Fruit fly (Drosophila melanogaster) whole organism, embryonic: ENCODE data around the gene CG31230.
A peak's percentile ranks its signal among the peaks of the same experiment; 100 is the strongest.

ENCODE experiments used
- Awh ChIP-seq: fragments of 200-800 bp; sonication (Bioruptor generic); IDR thresholded peaks from 2 replicates; pipeline ENCODE4, ENCODE4 v1.3.6; 2022; ENCODE audit warnings: missing biosample characterization, missing genetic modification characterization
- B-H2 ChIP-seq: fragments of 200-800 bp; sonication (Bioruptor generic); optimal IDR thresholded peaks from 2 replicates; lab custom pipeline; 2018; ENCODE audit warnings: missing biosample characterization, mild to moderate bottlenecking, missing genetic modification characterization
- CG1024 ChIP-seq: fragments of 200-800 bp; sonication (Bioruptor generic); IDR thresholded peaks from 2 replicates; pipeline ENCODE4 v1.3.6; 2022; ENCODE audit warnings: missing biosample characterization, missing genetic modification characterization
- CG12744 ChIP-seq: fragments of 200-800 bp; sonication (Bioruptor generic); optimal IDR thresholded peaks from 2 replicates; lab custom pipeline; 2016; ENCODE audit warnings: missing biosample characterization, missing genetic modification characterization
- CG13624 ChIP-seq: fragments of 200-800 bp; sonication (Bioruptor generic); optimal IDR thresholded peaks from 2 replicates; lab custom pipeline; 2016; ENCODE audit warnings: missing biosample characterization, missing genetic modification characterization
- CG14050 ChIP-seq: fragments of 200-800 bp; sonication (Bioruptor generic); IDR thresholded peaks from 3 replicates; pipeline ENCODE4 v1.3.6; 2022; ENCODE audit warnings: missing biosample characterization, missing genetic modification characterization
- CG14860 ChIP-seq: fragments of 200-800 bp; sonication (Bioruptor generic); IDR thresholded peaks from 3 replicates; pipeline ENCODE4 v1.3.6; 2022; ENCODE audit warnings: missing biosample characterization, missing genetic modification characterization; ENCODE audit not compliant: partially characterized antibody
- CG17385 ChIP-seq: fragments of 200-800 bp; sonication (Bioruptor generic); optimal IDR thresholded peaks from 3 replicates; lab custom pipeline; 2018; ENCODE audit warnings: missing biosample characterization, mild to moderate bottlenecking, missing genetic modification characterization
- CG17568 ChIP-seq: fragments of 200-800 bp; sonication (Bioruptor generic); optimal IDR thresholded peaks from 2 replicates; lab custom pipeline; 2018; ENCODE audit warnings: missing biosample characterization, mild to moderate bottlenecking, missing genetic modification characterization, moderate library complexity
- CG1792 ChIP-seq: fragments of 200-800 bp; sonication (Bioruptor generic); optimal IDR thresholded peaks from 2 replicates; lab custom pipeline; 2016; ENCODE audit warnings: missing biosample characterization, missing genetic modification characterization
- CG18476 ChIP-seq: fragments of 200-800 bp; sonication (Bioruptor generic); optimal IDR thresholded peaks from 2 replicates; lab custom pipeline; 2016; ENCODE audit warnings: missing biosample characterization, mild to moderate bottlenecking, missing genetic modification characterization
- CG18599 ChIP-seq: fragments of 200-800 bp; sonication (Bioruptor generic); optimal IDR thresholded peaks from 3 replicates; lab custom pipeline; 2017; ENCODE audit warnings: missing biosample characterization, missing genetic modification characterization, mild to moderate bottlenecking, moderate library complexity, missing genetic modification reagents
- CG2202 ChIP-seq: fragments of 200-800 bp; sonication (Bioruptor generic); optimal IDR thresholded peaks from 2 replicates; lab custom pipeline; 2018; ENCODE audit warnings: missing biosample characterization, mild to moderate bottlenecking, missing genetic modification characterization
- CG31365 ChIP-seq: fragments of 200-800 bp; sonication (Bioruptor generic); optimal IDR thresholded peaks from 2 replicates; lab custom pipeline; 2018; ENCODE audit warnings: missing biosample characterization, mild to moderate bottlenecking, missing genetic modification characterization
- CG32532 ChIP-seq: fragments of 200-800 bp; sonication (Bioruptor generic); IDR thresholded peaks from 2 replicates; pipeline ENCODE4 v1.3.6; 2022; ENCODE audit warnings: missing biosample characterization, missing genetic modification characterization
- CG34376 ChIP-seq: fragments of 200-800 bp; sonication (Bioruptor generic); optimal IDR thresholded peaks from 2 replicates; lab custom pipeline; 2018; ENCODE audit warnings: missing biosample characterization, mild to moderate bottlenecking, missing genetic modification characterization
- CG6254 ChIP-seq: fragments of 200-800 bp; sonication (Bioruptor generic); optimal IDR thresholded peaks from 3 replicates; lab custom pipeline; 2017; ENCODE audit warnings: mild to moderate bottlenecking, missing biosample characterization, missing genetic modification reagents, missing genetic modification characterization
- CG6689 ChIP-seq: fragments of 200-800 bp; sonication (Bioruptor generic); IDR thresholded peaks from 2 replicates; pipeline ENCODE4 v1.3.6; 2022; ENCODE audit warnings: missing biosample characterization, missing genetic modification characterization
- CG9817 ChIP-seq: fragments of 200-800 bp; sonication (Bioruptor generic); optimal IDR thresholded peaks from 2 replicates; lab custom pipeline; 2018; ENCODE audit warnings: missing biosample characterization, mild to moderate bottlenecking, missing genetic modification characterization, moderate library complexity
- CG9876 ChIP-seq: fragments of 200-800 bp; sonication (Bioruptor generic); optimal IDR thresholded peaks from 2 replicates; lab custom pipeline; 2016; ENCODE audit warnings: missing biosample characterization, missing genetic modification characterization
- Doc3 ChIP-seq: fragments of 200-800 bp; sonication (Bioruptor generic); IDR thresholded peaks from 3 replicates; pipeline ENCODE4 v1.3.6; 2022; ENCODE audit warnings: missing biosample characterization, missing genetic modification characterization; ENCODE audit not compliant: partially characterized antibody
- Med ChIP-seq: fragments of 200-800 bp; sonication (Bioruptor generic); peaks from one replicate; lab custom pipeline; 2016; ENCODE audit warnings: missing biosample characterization, missing genetic modification characterization, mild to moderate bottlenecking, inconsistent platforms, moderate library complexity
- NC2β ChIP-seq: fragments of 200-800 bp; sonication (Bioruptor generic); optimal IDR thresholded peaks from 2 replicates; lab custom pipeline; 2016; ENCODE audit warnings: missing biosample characterization, missing genetic modification characterization
- Sox102F ChIP-seq: fragments of 200-800 bp; sonication (Bioruptor generic); optimal IDR thresholded peaks from 2 replicates; lab custom pipeline; 2018; ENCODE audit warnings: missing biosample characterization, mild to moderate bottlenecking, missing genetic modification characterization, moderate library complexity
- Usf ChIP-seq: fragments of 200-800 bp; sonication (Bioruptor generic); optimal IDR thresholded peaks from 2 replicates; lab custom pipeline; 2017; ENCODE audit warnings: missing genotype, missing biosample characterization, missing genetic modification characterization
- az2 ChIP-seq: fragments of 200-800 bp; sonication (Bioruptor generic); optimal IDR thresholded peaks from 3 replicates; lab custom pipeline; 2016; ENCODE audit warnings: missing biosample characterization, missing genetic modification characterization
- bab2 ChIP-seq: fragments of 200-800 bp; sonication (Bioruptor generic); optimal IDR thresholded peaks from 2 replicates; lab custom pipeline; 2016; ENCODE audit warnings: missing biosample characterization, missing genetic modification characterization
- bsh ChIP-seq, 2 experiments: fragments of 200-800 bp; sonication (Bioruptor generic); optimal IDR thresholded peaks; 2 replicates each; lab custom pipeline; 2017 to 2018; ENCODE audit warnings: mild to moderate bottlenecking in 2 of 2, missing biosample characterization in 2 of 2, missing genetic modification characterization in 2 of 2, moderate library complexity in 1 of 2
- crc ChIP-seq: fragments of 200-800 bp; sonication (Bioruptor generic); optimal IDR thresholded peaks from 2 replicates; lab custom pipeline; 2016; ENCODE audit warnings: missing biosample characterization, missing genetic modification characterization
- dimm ChIP-seq: fragments of 200-800 bp; sonication (Bioruptor generic); IDR thresholded peaks from 2 replicates; pipeline ENCODE4 v1.3.6; 2022; ENCODE audit warnings: missing biosample characterization, missing genetic modification characterization
- exex ChIP-seq: fragments of 200-800 bp; sonication (Bioruptor generic); optimal IDR thresholded peaks from 4 replicates; lab custom pipeline; 2018; ENCODE audit warnings: missing biosample characterization, mild to moderate bottlenecking, missing genetic modification characterization, moderate library complexity
- fd102C ChIP-seq: fragments of 200-800 bp; sonication (Bioruptor generic); optimal IDR thresholded peaks from 2 replicates; lab custom pipeline; 2018; ENCODE audit warnings: missing biosample characterization, mild to moderate bottlenecking, missing genetic modification characterization, moderate library complexity
- fd3F ChIP-seq: fragments of 200-800 bp; sonication (Bioruptor generic); optimal IDR thresholded peaks from 2 replicates; lab custom pipeline; 2018; ENCODE audit warnings: missing biosample characterization, mild to moderate bottlenecking, missing genetic modification characterization, moderate library complexity
- gcm2 ChIP-seq: fragments of 200-800 bp; sonication (Bioruptor generic); optimal IDR thresholded peaks from 2 replicates; lab custom pipeline; 2016; ENCODE audit warnings: missing biosample characterization, missing genetic modification characterization
- gem ChIP-seq: fragments of 200-800 bp; sonication (Bioruptor generic); optimal IDR thresholded peaks from 2 replicates; lab custom pipeline; 2019; ENCODE audit warnings: missing biosample characterization, mild to moderate bottlenecking, missing genetic modification characterization, moderate library complexity
- gsb ChIP-seq: fragments of 200-800 bp; sonication (Bioruptor generic); IDR thresholded peaks from 2 replicates; pipeline ENCODE4 v1.3.6; 2022; ENCODE audit warnings: missing biosample characterization, missing genetic modification characterization
- gsb-n ChIP-seq: fragments of 200-800 bp; sonication (Bioruptor generic); optimal IDR thresholded peaks from 3 replicates; lab custom pipeline; 2018; ENCODE audit warnings: missing biosample characterization, mild to moderate bottlenecking, missing genetic modification characterization
- lov ChIP-seq, 2 experiments: fragments of 200-800 bp in 1 of 2; fragments of >200 bp in 1 of 2; sonication (Bioruptor generic) in 1 of 2; IDR thresholded peaks in 1 of 2; optimal IDR thresholded peaks in 1 of 2; 2 replicates in 1 of 2; 3 replicates in 1 of 2; pipeline versions ENCODE4 v1.3.6 to Lab custom; 2017 to 2022; ENCODE audit warnings: missing biosample characterization in 1 of 2, missing genetic modification characterization in 1 of 2
- nerfin-1 ChIP-seq: fragments of 200-800 bp; sonication (Bioruptor generic); optimal IDR thresholded peaks from 3 replicates; lab custom pipeline; 2019; ENCODE audit warnings: missing biosample characterization, mild to moderate bottlenecking, missing genetic modification characterization, moderate library complexity
- otp ChIP-seq: fragments of 200-800 bp; sonication (Bioruptor generic); IDR thresholded peaks from 3 replicates; pipeline ENCODE4, ENCODE4 v1.3.6; 2022; ENCODE audit warnings: missing biosample characterization, missing genetic modification characterization
- pfk ChIP-seq: fragments of 200-800 bp; sonication (Bioruptor generic); optimal IDR thresholded peaks from 2 replicates; lab custom pipeline; 2018; ENCODE audit warnings: missing biosample characterization, mild to moderate bottlenecking, missing genetic modification characterization, moderate library complexity
- phol ChIP-seq: fragments of 200-800 bp; sonication (Bioruptor generic); optimal IDR thresholded peaks from 3 replicates; lab custom pipeline; 2018; ENCODE audit warnings: missing biosample characterization, mild to moderate bottlenecking, missing genetic modification characterization, moderate library complexity
- psq ChIP-seq: fragments of 200-800 bp; sonication (Bioruptor generic); optimal IDR thresholded peaks from 2 replicates; lab custom pipeline; 2017; ENCODE audit warnings: missing biosample characterization, missing genetic modification characterization
- row ChIP-seq: fragments of 200-800 bp; sonication (Bioruptor generic); IDR thresholded peaks from 3 replicates; pipeline ENCODE4 v1.3.6; 2022; ENCODE audit warnings: missing biosample characterization, missing genetic modification characterization
- sc ChIP-seq, 3 experiments: fragments of >200 bp in 2 of 3; fragments of 200-800 bp in 1 of 3; sonication (Bioruptor generic) in 1 of 3; optimal IDR thresholded peaks; 2 replicates in 2 of 3; 3 replicates in 1 of 3; lab custom pipeline; 2017; ENCODE audit warnings: mild to moderate bottlenecking in 1 of 3, missing biosample characterization in 1 of 3, missing genetic modification characterization in 1 of 3, missing genetic modification reagents in 1 of 3
- sens-2 ChIP-seq: fragments of 200-800 bp; sonication (Bioruptor generic); IDR thresholded peaks from 2 replicates; pipeline ENCODE4 v1.3.6; 2022; ENCODE audit warnings: missing biosample characterization, missing genetic modification characterization
- vfl ChIP-seq: fragments of 200-800 bp; sonication (Bioruptor generic); optimal IDR thresholded peaks from 2 replicates; lab custom pipeline; 2016; ENCODE audit warnings: missing biosample characterization, missing genetic modification characterization
- z ChIP-seq: fragments of 200-800 bp; sonication (Bioruptor generic); IDR thresholded peaks from 3 replicates; pipeline ENCODE4 v1.3.6; 2022; ENCODE audit warnings: missing biosample characterization, missing genetic modification characterization

Gene CG31230

DNA sequence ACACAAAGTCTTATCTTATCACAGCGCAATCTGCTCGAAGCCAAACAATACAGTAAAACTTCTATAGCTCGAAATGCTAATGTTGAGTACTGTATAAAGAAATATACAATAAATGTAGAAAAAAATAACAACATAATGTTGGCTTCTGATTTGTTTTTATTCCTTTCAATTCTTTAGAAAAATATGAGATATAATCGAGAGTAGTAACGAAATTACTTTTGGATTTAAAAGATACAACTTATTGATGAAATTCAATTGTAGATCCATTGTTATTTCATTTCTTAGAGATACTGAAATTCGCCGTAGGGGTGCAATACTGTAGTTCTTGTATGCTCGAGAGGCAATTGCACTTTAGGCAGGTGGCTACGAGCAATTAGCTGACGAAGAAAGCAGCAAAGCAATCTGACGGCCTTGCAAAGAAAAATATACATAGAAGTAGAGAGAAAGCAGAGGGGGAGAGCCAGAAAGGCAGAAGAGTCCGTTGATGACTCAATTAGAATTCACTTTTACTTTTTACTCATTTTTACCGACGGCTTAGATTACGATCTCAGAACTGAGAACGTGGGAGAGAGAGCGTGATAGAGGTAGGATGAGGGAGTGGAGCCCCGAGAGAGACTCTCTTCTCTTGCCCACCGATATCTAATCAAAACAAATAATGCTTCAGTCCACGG lies 903 bp upstream of the CG31230 start (continued):
- no peak for TF ChIP-seq B-H2 (GFP tag; lab: Kevin White, UChicago)
- TF ChIP-seq CG1792 (GFP tag; lab: Kevin White, UChicago) = no peak
- peak; percentile 65 for TF ChIP-seq row (GFP tag; lab: Robert Waterston, UW)
- TF ChIP-seq CG1024 (GFP tag; lab: Robert Waterston, UW) = no peak
- TF ChIP-seq CG12744 (GFP tag; lab: Kevin White, UChicago) = no peak
- no peak for TF ChIP-seq CG34376 (GFP tag; lab: Kevin White, UChicago)
- TF ChIP-seq Med (GFP tag; lab: Kevin White, UChicago) = peak; percentile 85
- TF ChIP-seq nerfin-1 (tag; lab: Kevin White, UChicago) = peak; percentile 76
- no peak for TF ChIP-seq CG18476 (GFP tag; lab: Kevin White, UChicago)
- peak; percentile 27; the same call in 1 of the 2 replicates for TF ChIP-seq Awh
- TF ChIP-seq Doc3 = no peak
- no peak for TF ChIP-seq vfl (GFP tag; lab: Kevin White, UChicago)
- TF ChIP-seq Sox102F (GFP tag; lab: Kevin White, UChicago) = peak; percentile 71
- TF ChIP-seq CG18599 (GFP tag; lab: Kevin White, UChicago) = peak; percentile 20
- TF ChIP-seq CG32532 (GFP tag; lab: Robert Waterston, UW) = 0 out of 2 replicates have a peak, but pooled peaks have one; percentile 6
- no peak for TF ChIP-seq CG6254 (GFP tag; lab: Kevin White, UChicago)
- peak; percentile 64 for TF ChIP-seq bab2 (GFP tag; lab: Kevin White, UChicago)
- TF ChIP-seq CG17568 = no peak
- TF ChIP-seq CG9876 (GFP tag; lab: Kevin White, UChicago) = no peak
- TF ChIP-seq bsh (GFP tag; optimal IDR thresholded peaks at IDR 0.05; lab: Kevin White, UChicago) = peak in 1 of 2 experiments; percentile 72
- no peak for TF ChIP-seq sens-2 (GFP tag; lab: Robert Waterston, UW)
- peak; percentile 36 for TF ChIP-seq az2 (GFP tag; lab: Kevin White, UChicago)
- TF ChIP-seq gcm2 (GFP tag; lab: Kevin White, UChicago) = no peak
- TF ChIP-seq CG13624 (GFP tag; lab: Kevin White, UChicago) = peak; percentile 65
- no peak for TF ChIP-seq psq (GFP tag; lab: Kevin White, UChicago)
- TF ChIP-seq CG9817 (tag; lab: Kevin White, UChicago) = peak; percentile 63
- peak; percentile 40 for TF ChIP-seq CG17385 (GFP tag; lab: Kevin White, UChicago)
- TF ChIP-seq z = peak; percentile 81
- TF ChIP-seq CG6689 = peak; percentile 27; the same call in 1 of the 2 replicates
- TF ChIP-seq gsb-n (tag; lab: Kevin White, UChicago) = peak; percentile 65
- TF ChIP-seq pfk (GFP tag; lab: Kevin White, UChicago) = no peak
- TF ChIP-seq CG2202 = no peak
- no peak for TF ChIP-seq CG31365 (tag; lab: Kevin White, UChicago)
- no peak for TF ChIP-seq Usf (GFP tag; lab: Kevin White, UChicago)
- no peak for TF ChIP-seq exex (tag; lab: Kevin White, UChicago)
- peak; percentile 76 for TF ChIP-seq phol (tag; lab: Kevin White, UChicago)
- TF ChIP-seq crc (GFP tag; lab: Kevin White, UChicago) = no peak
- peak; percentile 84 for TF ChIP-seq gem
- TF ChIP-seq fd102C (GFP tag; lab: Kevin White, UChicago) = no peak
- no peak; the same call in 2 of the 3 replicates for TF ChIP-seq otp (GFP tag; lab: Robert Waterston, UW)
- no peak for TF ChIP-seq gsb (GFP tag; lab: Robert Waterston, UW)
- TF ChIP-seq dimm = no peak
- no peak for TF ChIP-seq lov (optimal IDR thresholded peaks at IDR 0.05; lab: Kevin White, UChicago)
- TF ChIP-seq lov (GFP tag; IDR thresholded peaks at IDR 0.05; lab: Robert Waterston, UW) = no peak
- no peak for TF ChIP-seq NC2β
- no peak for TF ChIP-seq CG14050 (GFP tag; lab: Robert Waterston, UW)
- no peak for TF ChIP-seq fd3F
- no peak for TF ChIP-seq sc (optimal IDR thresholded peaks at IDR 0.05; lab: Kevin White, UChicago)
- TF ChIP-seq sc (GFP tag; optimal IDR thresholded peaks at IDR 0.05; lab: Kevin White, UChicago) = peak; percentile 21
- TF ChIP-seq CG14860 (GFP tag; lab: Robert Waterston, UW) = no peak
